Worm (Caenorhabditis elegans): ENCODE results near the gene mca-1.

Gene mca-1

ce11 chrIV:9669969-9670368, 35.2 kb upstream of the mca-1 start:
- TF ChIP-seq tbx-2 (tag; optimal IDR thresholded peaks at IDR 0.05), result no peak
- TF ChIP-seq lin-15B (tag; optimal IDR thresholded peaks at IDR 0.05), result no peak
- peak; percentile 80 for TF ChIP-seq nhr-43 (tag; optimal IDR thresholded peaks at IDR 0.05; ENCODE audit: poor library complexity, severe bottlenecking)
- no peak for TF ChIP-seq aly-2 (tag; optimal IDR thresholded peaks at IDR 0.05)
- TF ChIP-seq ceh-9 (tag; optimal IDR thresholded peaks at IDR 0.05), result no peak
- no peak for TF ChIP-seq elt-2 (tag; optimal IDR thresholded peaks at IDR 0.05)
- no peak for TF ChIP-seq eor-1 (tag; optimal IDR thresholded peaks at IDR 0.05)
- peak; percentile 19 for TF ChIP-seq R02D3.7 (tag; optimal IDR thresholded peaks at IDR 0.05)
- no peak for TF ChIP-seq nhr-237 (tag; optimal IDR thresholded peaks at IDR 0.05)
- no peak for TF ChIP-seq nhr-67 (tag; optimal IDR thresholded peaks at IDR 0.05)
- no peak for TF ChIP-seq ztf-4 (tag; optimal IDR thresholded peaks at IDR 0.05)
- no peak for TF ChIP-seq egl-5 (tag; optimal IDR thresholded peaks at IDR 0.05)
- TF ChIP-seq ceh-28 (tag; optimal IDR thresholded peaks at IDR 0.05), result peak; percentile 37
- peak; percentile 38 for TF ChIP-seq lsy-12 (tag; optimal IDR thresholded peaks at IDR 0.05)
- TF ChIP-seq jun-1 (tag; optimal IDR thresholded peaks at IDR 0.05), result no peak
- no peak for TF ChIP-seq nhr-28 (tag; optimal IDR thresholded peaks at IDR 0.05)
- TF ChIP-seq pha-4 (tag; optimal IDR thresholded peaks at IDR 0.05), result no peak
- no peak for TF ChIP-seq fos-1 (tag; optimal IDR thresholded peaks at IDR 0.05)
- TF ChIP-seq mml-1 (tag; optimal IDR thresholded peaks at IDR 0.05), result no peak
- TF ChIP-seq ceh-82 (tag; optimal IDR thresholded peaks at IDR 0.05), result no peak
- TF ChIP-seq ztf-11 (tag; optimal IDR thresholded peaks at IDR 0.05), result no peak
- TF ChIP-seq snpc-4 (tag; optimal IDR thresholded peaks at IDR 0.05), result no peak
- TF ChIP-seq unc-39 (tag; optimal IDR thresholded peaks at IDR 0.05), result no peak
- TF ChIP-seq nhr-12 (tag; optimal IDR thresholded peaks at IDR 0.05), result no peak
- no peak for TF ChIP-seq nfya-1 (tag; optimal IDR thresholded peaks at IDR 0.05; ENCODE audit: insufficient read depth)
- no peak for TF ChIP-seq pqm-1 (tag; optimal IDR thresholded peaks at IDR 0.05)
- TF ChIP-seq mdl-1 (tag; optimal IDR thresholded peaks at IDR 0.05), result peak; percentile 64
- peak; percentile 70 for TF ChIP-seq elt-1 (tag; optimal IDR thresholded peaks at IDR 0.05)
- TF ChIP-seq sea-2 (GFP tag; optimal IDR thresholded peaks at IDR 0.05), result no peak
- no peak for TF ChIP-seq egl-27 (tag; optimal IDR thresholded peaks at IDR 0.05)
- no peak for TF ChIP-seq fkh-2 (tag; optimal IDR thresholded peaks at IDR 0.05)
- peak; percentile 42 for TF ChIP-seq nhr-25 (tag; optimal IDR thresholded peaks at IDR 0.05)
- TF ChIP-seq daf-12 (tag; optimal IDR thresholded peaks at IDR 0.05), result no peak
- no peak for TF ChIP-seq skn-1 (tag; optimal IDR thresholded peaks at IDR 0.05)
- TF ChIP-seq ama-1 (optimal IDR thresholded peaks at IDR 0.05), result peak; percentile 39
- TF ChIP-seq nhr-23 (tag; optimal IDR thresholded peaks at IDR 0.05), result peak; percentile 78
- no peak for TF ChIP-seq zag-1 (tag; optimal IDR thresholded peaks at IDR 0.05)
- no peak for TF ChIP-seq ZK546.5 (tag; optimal IDR thresholded peaks at IDR 0.05)
- TF ChIP-seq lin-39 (tag; optimal IDR thresholded peaks at IDR 0.05), result no peak
- no peak for TF ChIP-seq elt-3 (tag; optimal IDR thresholded peaks at IDR 0.05)
- no peak for TF ChIP-seq unc-62 (GFP tag; optimal IDR thresholded peaks at IDR 0.05)
- no peak for TF ChIP-seq ceh-16 (tag; optimal IDR thresholded peaks at IDR 0.05)
- TF ChIP-seq nhr-76 (tag; optimal IDR thresholded peaks at IDR 0.05), result no peak
- no peak for TF ChIP-seq nhr-77 (tag; optimal IDR thresholded peaks at IDR 0.05)
- no peak for TF ChIP-seq fkh-10 (GFP tag; optimal IDR thresholded peaks at IDR 0.05)
- TF ChIP-seq hmg-11 (tag; optimal IDR thresholded peaks at IDR 0.05), result peak; percentile 22
- no peak for TF ChIP-seq nhr-11 (tag; optimal IDR thresholded peaks at IDR 0.05)

ce11 chrIV:9668103-9668672, 33.4 kb upstream of the mca-1 start:
- TF ChIP-seq nfya-1 (tag; optimal IDR thresholded peaks at IDR 0.05; ENCODE audit: insufficient read depth), result peak; percentile 18
- peak; percentile 60 for TF ChIP-seq pha-4 (tag; optimal IDR thresholded peaks at IDR 0.05)
- TF ChIP-seq jun-1 (tag; optimal IDR thresholded peaks at IDR 0.05), result peak; percentile 52
- no peak for TF ChIP-seq fkh-2 (tag; optimal IDR thresholded peaks at IDR 0.05)
- no peak for TF ChIP-seq nhr-23 (tag; optimal IDR thresholded peaks at IDR 0.05)
- TF ChIP-seq elt-2 (tag; optimal IDR thresholded peaks at IDR 0.05), result peak; percentile 56
- peak; percentile 82 for TF ChIP-seq pqm-1 (tag; optimal IDR thresholded peaks at IDR 0.05)
